Worm (Caenorhabditis elegans): ENCODE data around the gene chc-1.
"Not testable (repeated sequence)": the region's sequence is repeated elsewhere in the genome, so short reads cannot be mapped to it uniquely, and the experiment has no call there.

Gene chc-1

ce11 chrIII:10218587-10218986 lies 15.0 kb downstream of the chc-1 start, which contains the start of the genes rde-4 and cox-14:
Gene rde-4 (minus strand): TSS chrIII:10218646.
Gene cox-14 (plus strand): TSS chrIII:10218942.
- no peak for TF ChIP-seq hnd-1 (tag; optimal IDR thresholded peaks at IDR 0.05)
- no peak for TF ChIP-seq scrt-1 (GFP tag; IDR thresholded peaks at IDR 0.05)
- no peak for TF ChIP-seq tbx-37 (GFP tag; conservative IDR thresholded peaks at IDR 0.05)
- no peak for TF ChIP-seq hmbx-1 (tag; optimal IDR thresholded peaks at IDR 0.05)
- TF ChIP-seq pes-1 (GFP tag; IDR thresholded peaks at IDR 0.05): no peak
- TF ChIP-seq sea-1 (GFP tag; conservative IDR thresholded peaks at IDR 0.05): no peak
- no peak for TF ChIP-seq aly-1 (tag; optimal IDR thresholded peaks at IDR 0.05)
- no peak for TF ChIP-seq ama-1 (optimal IDR thresholded peaks at IDR 0.05)
- TF ChIP-seq ceh-36 (tag; optimal IDR thresholded peaks at IDR 0.05): no peak
- no peak for TF ChIP-seq hmg-4 (GFP tag; optimal IDR thresholded peaks at IDR 0.05)
- no peak for TF ChIP-seq F13C5.2 (tag; optimal IDR thresholded peaks at IDR 0.05)
- TF ChIP-seq tra-4 (tag; optimal IDR thresholded peaks at IDR 0.05): no peak
- no peak for TF ChIP-seq B0310.2 (tag; optimal IDR thresholded peaks at IDR 0.05)
- TF ChIP-seq flt-1 (GFP tag; IDR thresholded peaks at IDR 0.05): no peak
- no peak for TF ChIP-seq ets-7 (tag; optimal IDR thresholded peaks at IDR 0.05)
- no peak for TF ChIP-seq tbx-11 (GFP tag; IDR thresholded peaks at IDR 0.05)
- no peak for TF ChIP-seq ceh-13 (GFP tag; optimal IDR thresholded peaks at IDR 0.05)

DNA sequence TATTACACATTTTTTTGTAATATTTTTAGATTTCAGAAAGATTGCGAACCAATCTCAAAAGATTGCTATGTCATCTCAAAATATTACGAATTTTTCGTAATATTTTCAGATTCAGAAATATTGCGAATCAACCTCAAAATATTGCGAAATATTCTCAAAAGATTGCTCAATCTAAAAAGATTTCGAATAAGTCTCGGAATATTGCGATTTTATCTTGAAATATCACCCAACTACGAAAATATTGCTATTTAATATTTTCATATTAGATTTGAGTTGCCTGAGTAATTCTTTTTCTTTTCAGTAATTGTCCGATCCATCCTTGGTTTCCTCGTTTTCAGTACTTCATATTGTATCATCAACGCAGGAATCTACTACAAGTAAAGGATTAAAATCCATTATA lies 18.2 kb downstream of the chc-1 start, which contains the start of gene Y70G10A.4:
Y70G10A.4 (plus strand) TSS at position 301 of the 400 bp plus-strand sequence.
- TF ChIP-seq flt-1 (GFP tag; IDR thresholded peaks at IDR 0.05); ceh-36 (tag; optimal IDR thresholded peaks at IDR 0.05); ceh-13 (GFP tag; optimal IDR thresholded peaks at IDR 0.05): not testable (repeated sequence)

DNA sequence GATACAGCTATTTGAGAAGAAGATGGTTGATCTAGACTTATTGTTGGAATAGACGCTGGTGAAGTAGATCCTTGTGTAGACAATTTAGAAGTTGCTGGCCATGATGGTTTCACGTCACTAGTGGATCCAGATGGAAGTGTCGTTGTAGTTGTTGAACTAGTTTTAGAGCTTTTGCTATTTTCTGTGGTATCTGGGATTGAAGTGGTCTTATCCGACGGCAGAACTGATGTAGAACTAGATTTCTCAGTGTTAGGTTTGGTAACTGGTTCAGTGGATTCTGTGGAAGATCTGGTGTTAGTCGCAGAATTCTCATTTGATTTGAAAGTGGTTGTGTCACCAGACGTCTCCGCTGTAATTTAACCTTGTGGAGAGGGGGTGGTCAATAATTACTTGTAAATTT lies 28.0 kb downstream of the chc-1 start:
- no peak for TF ChIP-seq ceh-13 (GFP tag; optimal IDR thresholded peaks at IDR 0.05)
- no peak for TF ChIP-seq tbx-11 (GFP tag; IDR thresholded peaks at IDR 0.05)
- TF ChIP-seq hmg-4 (GFP tag; optimal IDR thresholded peaks at IDR 0.05): no peak
- TF ChIP-seq hnd-1 (tag; optimal IDR thresholded peaks at IDR 0.05): no peak
- TF ChIP-seq sea-1 (GFP tag; conservative IDR thresholded peaks at IDR 0.05): no peak
- no peak for TF ChIP-seq ets-7 (tag; optimal IDR thresholded peaks at IDR 0.05)
- TF ChIP-seq scrt-1 (GFP tag; IDR thresholded peaks at IDR 0.05): no peak

DNA sequence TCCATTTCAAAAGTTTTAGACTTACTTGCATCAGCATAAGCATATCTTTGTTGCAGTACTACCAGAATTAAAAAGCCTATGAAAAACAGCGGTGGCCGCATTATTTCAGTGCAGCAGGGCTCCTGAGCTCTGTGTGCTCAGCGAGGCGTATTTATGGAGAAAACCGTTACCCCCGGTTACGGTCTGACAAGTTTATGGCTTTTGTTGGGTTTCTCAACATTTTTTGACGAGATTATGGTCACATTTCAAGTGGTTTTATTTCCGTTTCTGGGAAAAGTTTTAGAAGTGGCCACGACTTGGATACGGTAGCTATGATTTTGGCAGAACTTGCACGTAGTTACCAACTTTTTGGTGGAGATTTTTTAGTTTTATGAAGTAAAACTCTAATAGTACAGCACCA lies 30.4 kb downstream of the chc-1 start, which contains the start of gene paml-1:
paml-1 (minus strand) TSS at position 101 of the 400 bp plus-strand sequence.
- TF ChIP-seq ama-1 (optimal IDR thresholded peaks at IDR 0.05) (no peak), pes-1 (GFP tag; IDR thresholded peaks at IDR 0.05) (no peak), tra-4 (tag; optimal IDR thresholded peaks at IDR 0.05) (no peak), scrt-1 (GFP tag; IDR thresholded peaks at IDR 0.05) (no peak), ceh-36 (tag; optimal IDR thresholded peaks at IDR 0.05) (no peak), ceh-13 (GFP tag; optimal IDR thresholded peaks at IDR 0.05) (no peak), F13C5.2 (tag; optimal IDR thresholded peaks at IDR 0.05) (no peak)

DNA sequence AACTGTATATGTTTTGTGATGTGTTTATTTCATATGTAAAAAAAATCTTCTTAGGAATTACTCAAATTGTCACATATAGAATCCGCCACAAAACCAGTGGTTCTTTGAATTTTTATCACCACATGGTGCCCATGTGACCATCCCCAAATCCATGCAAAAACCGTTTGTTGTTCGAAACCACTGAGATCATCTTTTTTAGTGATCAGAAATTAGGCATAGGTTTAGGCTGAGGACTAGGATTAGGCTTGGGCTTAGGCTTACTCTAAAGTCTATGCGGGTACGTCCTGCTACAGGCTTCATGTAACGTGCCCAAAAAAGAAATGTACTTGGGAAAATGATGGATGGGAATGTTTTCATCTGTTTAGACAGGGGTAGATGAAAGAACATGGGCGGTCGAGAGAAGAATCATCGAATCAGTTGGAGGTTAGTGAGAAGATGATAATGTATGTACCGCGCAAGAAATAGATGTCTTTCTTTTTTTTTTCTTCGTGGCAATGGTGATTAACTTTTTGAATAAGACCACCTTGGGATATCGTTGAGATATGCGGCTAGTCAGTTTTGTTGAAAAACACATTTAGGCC lies 32.8 kb downstream of the chc-1 start:
- TF ChIP-seq tbx-37 (GFP tag; conservative IDR thresholded peaks at IDR 0.05) (no peak), sea-1 (GFP tag; conservative IDR thresholded peaks at IDR 0.05) (no peak), hnd-1 (tag; optimal IDR thresholded peaks at IDR 0.05) (no peak), hmg-4 (GFP tag; optimal IDR thresholded peaks at IDR 0.05) (no peak), hmbx-1 (tag; optimal IDR thresholded peaks at IDR 0.05) (no peak), aly-1 (tag; optimal IDR thresholded peaks at IDR 0.05) (no peak), scrt-1 (GFP tag; IDR thresholded peaks at IDR 0.05) (no peak), pes-1 (GFP tag; IDR thresholded peaks at IDR 0.05) (no peak), ceh-13 (GFP tag; optimal IDR thresholded peaks at IDR 0.05) (no peak), tra-4 (tag; optimal IDR thresholded peaks at IDR 0.05) (no peak), ets-7 (tag; optimal IDR thresholded peaks at IDR 0.05) (no peak), tbx-11 (GFP tag; IDR thresholded peaks at IDR 0.05) (no peak)

DNA sequence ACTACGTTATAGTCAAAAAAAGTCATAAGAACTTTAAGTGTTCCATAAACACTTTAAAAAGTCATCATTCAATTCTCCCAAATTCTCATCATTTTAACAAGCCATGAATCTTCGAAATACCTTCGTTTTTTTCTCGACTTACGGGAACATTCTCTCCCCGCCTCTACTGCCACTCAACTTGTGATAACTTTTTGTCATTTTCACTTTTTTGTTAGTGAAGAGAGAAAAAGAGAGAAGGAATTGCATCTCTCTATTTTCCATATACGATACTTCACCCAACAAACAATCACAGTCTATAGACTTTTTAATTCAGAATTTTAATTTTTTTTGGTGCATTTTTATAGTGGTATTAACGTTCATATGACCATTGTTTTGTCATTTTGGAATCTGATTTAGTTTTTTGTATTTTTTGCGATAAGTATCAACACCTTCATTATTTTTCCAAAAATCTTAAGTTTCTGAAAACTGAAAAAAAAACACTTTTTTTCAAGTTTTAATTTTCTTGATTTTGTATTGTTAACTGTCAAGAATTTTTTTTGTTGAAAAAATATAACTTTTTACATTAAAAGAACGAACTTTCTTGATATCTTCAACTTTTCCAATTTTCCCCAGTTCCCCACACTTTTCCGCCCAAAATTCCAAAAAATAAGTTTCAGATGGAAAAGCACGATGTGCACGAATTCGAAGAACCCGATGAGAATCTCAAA lies 35.0 kb downstream of the chc-1 start, which contains the start of gene Y70G10A.3:
Y70G10A.3 (plus strand) TSS at position 657 of the 707 bp plus-strand sequence.
- TF ChIP-seq hmbx-1 (tag; optimal IDR thresholded peaks at IDR 0.05) (no peak), tra-4 (tag; optimal IDR thresholded peaks at IDR 0.05) (no peak), ceh-36 (tag; optimal IDR thresholded peaks at IDR 0.05) (no peak), ama-1 (optimal IDR thresholded peaks at IDR 0.05) (no peak), F13C5.2 (tag; optimal IDR thresholded peaks at IDR 0.05) (no peak), hnd-1 (tag; optimal IDR thresholded peaks at IDR 0.05) (no peak), aly-1 (tag; optimal IDR thresholded peaks at IDR 0.05) (no peak), flt-1 (GFP tag; IDR thresholded peaks at IDR 0.05) (no peak), hmg-4 (GFP tag; optimal IDR thresholded peaks at IDR 0.05) (no peak), B0310.2 (tag; optimal IDR thresholded peaks at IDR 0.05) (no peak), ceh-13 (GFP tag; optimal IDR thresholded peaks at IDR 0.05) (no peak), sea-1 (GFP tag; conservative IDR thresholded peaks at IDR 0.05) (no peak)

DNA sequence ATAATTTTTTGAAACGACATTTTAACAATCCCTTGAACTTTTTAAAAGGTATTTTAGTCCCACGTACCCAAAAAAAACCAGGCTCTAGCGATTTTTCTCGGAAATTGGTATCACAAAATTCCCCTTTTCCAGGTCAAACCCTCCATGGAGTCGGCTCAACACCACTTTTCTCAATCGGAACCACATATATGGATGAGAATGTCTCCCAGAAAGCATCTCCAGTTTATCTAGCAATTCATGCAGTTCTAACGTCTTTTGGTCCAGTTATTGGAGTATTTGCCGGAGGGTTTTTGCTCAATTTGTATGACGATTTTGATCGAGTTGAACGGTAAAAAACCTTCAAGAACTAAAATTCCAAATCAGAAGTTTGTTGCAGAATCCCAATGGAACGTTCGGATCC lies 36.5 kb downstream of the chc-1 start:
- no peak for TF ChIP-seq tra-4 (tag; optimal IDR thresholded peaks at IDR 0.05)
- TF ChIP-seq pes-1 (GFP tag; IDR thresholded peaks at IDR 0.05): no peak
- TF ChIP-seq ets-7 (tag; optimal IDR thresholded peaks at IDR 0.05): no peak
- no peak for TF ChIP-seq aly-1 (tag; optimal IDR thresholded peaks at IDR 0.05)
- no peak for TF ChIP-seq sea-1 (GFP tag; conservative IDR thresholded peaks at IDR 0.05)
- TF ChIP-seq B0310.2 (tag; optimal IDR thresholded peaks at IDR 0.05): no peak

Measured in whole organism, early embryonic.